Worm (Caenorhabditis elegans) whole organism, L4 larva: ENCODE data around the gene Y53G8AR.9.

Experiments used
- F10B5.3 ChIP-seq: sonication (generic microtip); optimal IDR thresholded peaks from 2 replicates; lab custom pipeline; 2016; ENCODE audit warnings: mild to moderate bottlenecking, missing genetic modification characterization, missing compliant biosample characterization
- F26F4.8 ChIP-seq: fragments of 200-800 bp; sonication (Bioruptor generic); conservative IDR thresholded peaks from 2 replicates; pipeline ENCODE4 v1.3.6; 2022; ENCODE audit warnings: missing genetic modification characterization, missing compliant biosample characterization
- R02D3.7 ChIP-seq: fragments of 150-350 bp; sonication (generic microtip); optimal IDR thresholded peaks from 3 replicates; lab custom pipeline; 2014; ENCODE audit warnings: missing biosample characterization, missing genetic modification characterization
- T26A8.4 ChIP-seq: fragments of 200-800 bp; sonication (Bioruptor generic); IDR thresholded peaks from 2 replicates; pipeline ENCODE4 v1.3.6; 2022; ENCODE audit warnings: missing genetic modification characterization, missing compliant biosample characterization
- Y48G9A.11 ChIP-seq: fragments of 200-800 bp; sonication (Bioruptor generic); IDR thresholded peaks from 2 replicates; pipeline ENCODE4 v1.3.6; 2022; ENCODE audit warnings: missing genetic modification reagents, missing genetic modification characterization, missing compliant biosample characterization
- aha-1 ChIP-seq: fragments of 150-350 bp; peaks from one replicate; lab custom pipeline; 2014; ENCODE audit warnings: missing biosample characterization, missing genetic modification characterization
- attf-4 ChIP-seq: sonication (generic microtip); optimal IDR thresholded peaks from 3 replicates; lab custom pipeline; 2017; ENCODE audit warnings: missing biosample characterization, missing genetic modification characterization
- ceh-62 ChIP-seq: sonication (generic microtip); optimal IDR thresholded peaks from 2 replicates; lab custom pipeline; 2017; ENCODE audit warnings: missing biosample characterization, missing genetic modification characterization
- daf-16 ChIP-seq, 3 experiments: sonication (generic microtip); optimal IDR thresholded peaks; 2 replicates each; lab custom pipeline; 2016 to 2017; ENCODE audit warnings: missing genetic modification characterization in 3 of 3, missing genetic modification reagents in 3 of 3, mild to moderate bottlenecking in 2 of 3, missing compliant biosample characterization in 2 of 3, missing biosample characterization in 1 of 3, moderate library complexity in 1 of 3
- dmd-6 ChIP-seq: fragments of 200-800 bp; sonication (Bioruptor generic); IDR thresholded peaks from 2 replicates; pipeline ENCODE4 v1.3.6; 2022; ENCODE audit warnings: missing genetic modification reagents, missing genetic modification characterization, missing compliant biosample characterization
- dpl-1 ChIP-seq: fragments of 150-350 bp; optimal IDR thresholded peaks from 2 replicates; lab custom pipeline; 2014; ENCODE audit warnings: missing biosample characterization, missing genetic modification reagents, missing genetic modification characterization
- egl-43 ChIP-seq: fragments of 200-800 bp; sonication (Bioruptor generic); IDR thresholded peaks from 2 replicates; pipeline ENCODE4 v1.3.6; 2022; ENCODE audit warnings: missing genetic modification reagents, missing genetic modification characterization, missing compliant biosample characterization
- hif-1 ChIP-seq, 2 experiments: sonication (generic microtip); optimal IDR thresholded peaks; 2 replicates each; lab custom pipeline; 2016 to 2017; ENCODE audit warnings: missing compliant biosample characterization in 2 of 2, missing genetic modification characterization in 2 of 2, missing genetic modification reagents in 2 of 2, missing genotype in 2 of 2, mild to moderate bottlenecking in 1 of 2
- hlh-11 ChIP-seq: fragments of 200-800 bp; sonication (Bioruptor generic); optimal IDR thresholded peaks from 2 replicates; lab custom pipeline; 2018; ENCODE audit warnings: mild to moderate bottlenecking, missing genetic modification characterization, missing compliant biosample characterization
- hlh-30 ChIP-seq: sonication (generic microtip); optimal IDR thresholded peaks from 2 replicates; lab custom pipeline; 2017; ENCODE audit warnings: antibody characterized with exemption, mild to moderate bottlenecking, missing genetic modification characterization, missing compliant biosample characterization; ENCODE audit not compliant: insufficient read depth
- lin-13 ChIP-seq: fragments of 150-350 bp; optimal IDR thresholded peaks from 2 replicates; lab custom pipeline; 2014; ENCODE audit warnings: missing biosample characterization, missing genetic modification reagents, missing genetic modification characterization
- mdt-29 ChIP-seq: fragments of 200-800 bp; sonication (Bioruptor generic); IDR thresholded peaks from 2 replicates; pipeline ENCODE4 v1.3.6; 2022; ENCODE audit warnings: missing genetic modification reagents, missing genetic modification characterization, missing compliant biosample characterization
- mep-1 ChIP-seq: fragments of 150-350 bp; sonication (generic microtip); optimal IDR thresholded peaks from 3 replicates; lab custom pipeline; 2014; ENCODE audit warnings: missing biosample characterization, missing genetic modification characterization
- mes-2 ChIP-seq: sonication (generic microtip); optimal IDR thresholded peaks from 2 replicates; lab custom pipeline; 2016; ENCODE audit warnings: missing genotype, mild to moderate bottlenecking, missing genetic modification characterization, missing compliant biosample characterization; ENCODE audit not compliant: poor library complexity, severe bottlenecking
- mxl-2 ChIP-seq: fragments of 200-800 bp; sonication (Bioruptor generic); conservative IDR thresholded peaks from 2 replicates; pipeline ENCODE4 v1.3.6; 2022; ENCODE audit warnings: missing genetic modification reagents, missing genetic modification characterization, missing compliant biosample characterization
- mxl-3 ChIP-seq: fragments of 200-800 bp; sonication (Bioruptor generic); optimal IDR thresholded peaks from 2 replicates; lab custom pipeline; 2018; ENCODE audit warnings: mild to moderate bottlenecking, missing genetic modification characterization, missing compliant biosample characterization
- nhr-10 ChIP-seq: fragments of 150-350 bp; optimal IDR thresholded peaks from 2 replicates; lab custom pipeline; 2014; ENCODE audit warnings: missing biosample characterization, missing genetic modification characterization
- nhr-237 ChIP-seq: sonication (generic microtip); optimal IDR thresholded peaks from 2 replicates; lab custom pipeline; 2017; ENCODE audit warnings: missing biosample characterization, missing genetic modification characterization
- nhr-28 ChIP-seq: fragments of 150-350 bp; optimal IDR thresholded peaks from 2 replicates; lab custom pipeline; 2014; ENCODE audit warnings: missing biosample characterization, missing genetic modification characterization
- nhr-6 ChIP-seq: fragments of 150-350 bp; optimal IDR thresholded peaks from 2 replicates; lab custom pipeline; 2014; ENCODE audit warnings: missing biosample characterization, missing genetic modification characterization
- pha-4 ChIP-seq, 2 experiments: fragments of 150-350 bp in 1 of 2; fragments of 200-800 bp in 1 of 2; sonication (Bioruptor generic) in 1 of 2; IDR thresholded peaks in 1 of 2; optimal IDR thresholded peaks in 1 of 2; 2 replicates each; pipeline versions ENCODE4 v1.3.6 to Lab custom; 2014 to 2022; ENCODE audit warnings: missing genetic modification characterization in 2 of 2, missing genetic modification reagents in 2 of 2, missing biosample characterization in 1 of 2, missing compliant biosample characterization in 1 of 2
- pqm-1 ChIP-seq: sonication (generic microtip); optimal IDR thresholded peaks from 2 replicates; lab custom pipeline; 2017; ENCODE audit warnings: missing biosample characterization, missing genetic modification characterization
- sdz-12 ChIP-seq: fragments of 200-800 bp; sonication (Bioruptor generic); optimal IDR thresholded peaks from 2 replicates; lab custom pipeline; 2018; ENCODE audit warnings: mild to moderate bottlenecking, missing genetic modification characterization, missing compliant biosample characterization
- tag-97 ChIP-seq: fragments of 200-800 bp; sonication (Bioruptor generic); IDR thresholded peaks from 2 replicates; pipeline ENCODE4 v1.3.6; 2022; ENCODE audit warnings: missing genetic modification characterization, missing compliant biosample characterization
- zip-2 ChIP-seq: fragments of 150-350 bp; optimal IDR thresholded peaks from 2 replicates; lab custom pipeline; 2014; ENCODE audit warnings: missing biosample characterization, missing genetic modification characterization

Y53G8AR.9 gene

ce11 chrIII:3349061-3349460 lies 28.0 kb upstream of the Y53G8AR.9 start:
- TF ChIP-seq nhr-10 (tag; lab: Kevin White, UChicago) (no peak), F26F4.8 (GFP tag; lab: Robert Waterston, UW) (no peak), mxl-3 (GFP tag; lab: Kevin White, UChicago) (peak; percentile 57), nhr-28 (tag; lab: Kevin White, UChicago) (peak; percentile 54), hlh-30 (tag; lab: Kevin White, UChicago) (peak; percentile 59), hlh-11 (tag; lab: Kevin White, UChicago) (peak; percentile 25)

ce11 chrIII:3346665-3347064 lies 25.6 kb upstream of the Y53G8AR.9 start:
- TF ChIP-seq lin-13 (GFP tag; lab: Kevin White, UChicago): no peak

ce11 chrIII:3345835-3346234 lies 24.8 kb upstream of the Y53G8AR.9 start:
- TF ChIP-seq egl-43 (GFP tag; lab: Robert Waterston, UW): no peak
- TF ChIP-seq sdz-12 (GFP tag; lab: Kevin White, UChicago): no peak
- no peak for TF ChIP-seq F26F4.8 (GFP tag; lab: Robert Waterston, UW)
- no peak for TF ChIP-seq hif-1 (tag; optimal IDR thresholded peaks at IDR 0.05; lab: Kevin White, UChicago)
- TF ChIP-seq Y48G9A.11 (GFP tag; lab: Robert Waterston, UW): no peak
- no peak for TF ChIP-seq dpl-1
- no peak for TF ChIP-seq attf-4 (tag; lab: Kevin White, UChicago)

ce11 chrIII:3344573-3344972 lies 23.5 kb upstream of the Y53G8AR.9 start, which contains the start of gene gei-1:
TSS of gene gei-1 (plus strand) at chrIII:3344873.
- TF ChIP-seq tag-97 (GFP tag; lab: Robert Waterston, UW) (no peak), mdt-29 (GFP tag; lab: Robert Waterston, UW) (no peak)

DNA sequence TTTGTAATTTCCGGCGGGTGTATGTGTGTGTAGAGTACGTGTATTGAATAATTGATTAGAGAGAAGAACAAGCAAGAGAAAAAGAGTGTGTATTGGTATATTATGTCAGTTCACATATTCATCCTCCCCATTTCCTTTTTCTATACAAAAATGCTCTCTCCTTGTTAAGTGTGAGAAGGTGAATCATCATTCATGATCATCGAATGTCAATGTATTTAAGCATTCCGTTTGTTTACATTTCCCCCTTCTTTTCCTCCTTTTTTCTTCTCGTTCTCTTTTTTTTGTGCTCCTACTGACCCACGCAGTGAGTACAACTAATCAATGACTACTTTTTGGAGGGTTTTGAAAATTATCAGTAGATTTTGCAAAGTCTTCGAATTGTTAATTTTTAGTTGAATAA lies 22.4 kb upstream of the Y53G8AR.9 start:
- TF ChIP-seq mes-2 (tag; lab: Kevin White, UChicago): peak; percentile 31
- no peak for TF ChIP-seq F10B5.3
- TF ChIP-seq ceh-62 (tag; lab: Kevin White, UChicago): no peak
- TF ChIP-seq nhr-237 (tag; lab: Kevin White, UChicago): no peak
- TF ChIP-seq pqm-1 (tag; lab: Kevin White, UChicago): peak; percentile 79
- TF ChIP-seq aha-1 (tag; lab: Kevin White, UChicago): peak; percentile 89
- peak; percentile 28 for TF ChIP-seq nhr-6 (tag; lab: Kevin White, UChicago)
- TF ChIP-seq T26A8.4: no peak
- no peak for TF ChIP-seq zip-2 (tag; lab: Kevin White, UChicago)
- TF ChIP-seq mxl-2 (GFP tag; lab: Robert Waterston, UW): no peak
- peak; percentile 18 for TF ChIP-seq mep-1
- no peak for TF ChIP-seq daf-16 (GFP tag; optimal IDR thresholded peaks at IDR 0.05; lab: Kevin White, UChicago)
- TF ChIP-seq daf-16 (tag; optimal IDR thresholded peaks at IDR 0.05; lab: Kevin White, UChicago): peak; percentile 41
- no peak for TF ChIP-seq dmd-6 (GFP tag; lab: Robert Waterston, UW)
- no peak for TF ChIP-seq pha-4 (GFP tag; IDR thresholded peaks at IDR 0.05; lab: Robert Waterston, UW)
- peak; percentile 94 for TF ChIP-seq pha-4 (tag; optimal IDR thresholded peaks at IDR 0.05; lab: Kevin White, UChicago)
- no peak for TF ChIP-seq R02D3.7 (tag; lab: Kevin White, UChicago)
